Fruit fly (Drosophila melanogaster): ENCODE results near the gene CG9981.

Gene CG9981

dm6 chrX:16420048-16420447, 15.1 kb upstream of the CG9981 start:
- peak; percentile 52 for TF ChIP-seq fkh (GFP tag; optimal IDR thresholded peaks at IDR 0.05)
- TF ChIP-seq Met (GFP tag; optimal IDR thresholded peaks at IDR 0.05) = no peak
- TF ChIP-seq Eip78C (GFP tag) = no peak

DNA sequence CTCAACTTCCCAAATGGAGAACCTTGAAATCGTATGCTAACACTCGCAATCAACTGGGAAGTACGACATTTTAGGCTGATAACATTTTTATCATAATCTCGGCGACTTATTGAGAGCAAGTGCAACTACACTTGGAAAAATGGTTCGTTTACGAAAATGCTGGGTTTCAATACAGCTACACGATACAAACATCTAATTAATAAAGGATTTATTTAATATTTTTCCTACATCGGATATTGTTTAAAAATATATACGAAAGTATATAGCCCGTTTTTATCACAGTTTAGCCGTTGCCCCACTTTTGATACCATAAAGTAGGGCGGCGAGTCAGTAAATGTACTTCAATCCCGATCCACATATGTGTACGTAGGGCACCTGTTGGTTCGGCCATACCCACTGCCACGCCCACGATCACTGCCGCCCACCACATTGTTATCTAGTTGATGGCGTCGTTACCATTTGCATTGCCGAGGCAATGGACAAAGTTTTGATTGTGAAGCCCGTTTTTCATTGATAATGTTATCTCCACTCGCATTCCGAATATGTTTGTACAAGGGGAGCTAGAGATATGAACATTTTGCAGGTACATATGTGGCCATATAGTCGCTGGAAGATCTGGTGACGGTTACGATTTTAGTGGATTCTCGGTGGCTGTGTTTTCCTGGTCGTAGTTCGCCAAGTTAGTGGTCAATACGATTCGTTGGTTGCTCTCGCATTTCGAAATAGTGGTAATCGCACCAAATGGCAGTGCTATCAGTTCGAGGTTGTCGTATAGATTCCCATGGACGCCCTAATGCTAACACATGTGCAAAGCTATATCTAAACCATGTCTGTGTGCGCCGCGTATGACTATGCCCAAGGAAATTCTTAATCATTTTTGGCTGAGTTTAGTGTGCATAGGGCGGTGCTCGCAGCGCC, 9.8 kb upstream of the CG9981 start, which contains the start of gene Traf-like:
Traf-like (plus strand) TSS at position 596 of the 918 bp plus-strand sequence.
- TF ChIP-seq svp (GFP tag) (peak; percentile 81), Eip75B (GFP tag; optimal IDR thresholded peaks at IDR 0.05) (peak; percentile 50), OdsH (GFP tag; optimal IDR thresholded peaks at IDR 0.05) (no peak), fkh (GFP tag; optimal IDR thresholded peaks at IDR 0.05) (peak; percentile 38), vri (GFP tag; optimal IDR thresholded peaks at IDR 0.05) (no peak), Ets21C (GFP tag; optimal IDR thresholded peaks at IDR 0.05) (no peak), CG4318 (GFP tag; optimal IDR thresholded peaks at IDR 0.05) (no peak), Sox15 (GFP tag; optimal IDR thresholded peaks at IDR 0.05) (no peak), Eip78C (GFP tag) (peak; percentile 51), CG15336 (GFP tag; IDR thresholded peaks at IDR 0.05) (no peak), spab (GFP tag; optimal IDR thresholded peaks at IDR 0.05) (no peak), CG6792 (GFP tag; optimal IDR thresholded peaks at IDR 0.05) (no peak), CG8119 (GFP tag; IDR thresholded peaks at IDR 0.05) (no peak), Smox (GFP tag; optimal IDR thresholded peaks at IDR 0.05) (no peak), lz (GFP tag; optimal IDR thresholded peaks at IDR 0.05) (peak; percentile 13), achi (GFP tag; optimal IDR thresholded peaks at IDR 0.05) (no peak), esn (GFP tag; optimal IDR thresholded peaks at IDR 0.05) (peak; percentile 5), CG6276 (GFP tag; optimal IDR thresholded peaks at IDR 0.05) (no peak), Gug (GFP tag; IDR thresholded peaks at IDR 0.05) (no peak), topi (GFP tag; optimal IDR thresholded peaks at IDR 0.05) (peak; percentile 5), CG10669 (GFP tag; optimal IDR thresholded peaks at IDR 0.05) (no peak)

DNA sequence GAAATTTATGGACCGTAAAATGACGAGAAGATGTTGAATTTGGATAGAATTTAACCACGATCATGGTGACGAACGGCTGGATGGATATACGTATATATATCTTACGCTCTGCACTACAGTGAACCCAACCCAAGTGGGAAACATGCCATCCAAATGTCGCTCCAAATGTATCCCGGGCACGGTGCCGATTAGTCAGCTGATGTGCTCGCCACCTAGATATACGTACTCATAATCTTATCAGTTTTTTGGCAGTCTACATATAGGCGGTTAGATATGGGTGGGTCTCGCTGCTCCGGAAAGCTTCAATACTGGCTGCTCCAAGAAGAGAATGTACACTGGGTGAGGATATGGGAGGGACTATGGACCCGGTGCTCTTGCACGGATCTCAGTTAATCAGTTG, 1.2 kb upstream of the CG9981 start:
- TF ChIP-seq spab (GFP tag; optimal IDR thresholded peaks at IDR 0.05) = no peak
- no peak for TF ChIP-seq CG10669 (GFP tag; optimal IDR thresholded peaks at IDR 0.05)
- peak; percentile 46 for TF ChIP-seq Eip78C (GFP tag)
- TF ChIP-seq Hr38 (GFP tag; optimal IDR thresholded peaks at IDR 0.05) = no peak
- TF ChIP-seq net (GFP tag; optimal IDR thresholded peaks at IDR 0.05) = no peak
- no peak for TF ChIP-seq Met (GFP tag; optimal IDR thresholded peaks at IDR 0.05)

- no peak for TF ChIP-seq CG8119 (GFP tag; IDR thresholded peaks at IDR 0.05)
- no peak for TF ChIP-seq CG11902 (GFP tag; optimal IDR thresholded peaks at IDR 0.05)
- TF ChIP-seq fd59A (GFP tag; optimal IDR thresholded peaks at IDR 0.05) = no peak
- TF ChIP-seq CG6792 (GFP tag; optimal IDR thresholded peaks at IDR 0.05) = no peak
- TF ChIP-seq esn (GFP tag; optimal IDR thresholded peaks at IDR 0.05) = no peak
- TF ChIP-seq CG31627 (GFP tag; optimal IDR thresholded peaks at IDR 0.05) = no peak
- no peak for TF ChIP-seq CG8319 (GFP tag; optimal IDR thresholded peaks at IDR 0.05)
- TF ChIP-seq Hr38 (GFP tag; optimal IDR thresholded peaks at IDR 0.05) = no peak
- TF ChIP-seq cyc (GFP tag; optimal IDR thresholded peaks at IDR 0.05) = no peak
- TF ChIP-seq pdm3 (GFP tag; optimal IDR thresholded peaks at IDR 0.05) = no peak
- no peak for TF ChIP-seq dac (GFP tag; optimal IDR thresholded peaks at IDR 0.05)
- no peak for TF ChIP-seq CG6808 (GFP tag; optimal IDR thresholded peaks at IDR 0.05)
- no peak for TF ChIP-seq CG1621 (tag; optimal IDR thresholded peaks at IDR 0.05)
- no peak for TF ChIP-seq ss (GFP tag; optimal IDR thresholded peaks at IDR 0.05)
These were observed 287 bp upstream of the CG9981 start, which contains the start of gene CG4301 for dm6 chrX:16405209-16405608. Gene CG4301, plus strand, starts transcription at chrX:16405509.
